Fruit fly (Drosophila melanogaster) whole organism, embryonic: ENCODE measurements around the gene CG14135.

Experiments used
- C15 ChIP-seq: fragments of 200-800 bp; sonication (Bioruptor generic); IDR thresholded peaks from 3 replicates; pipeline ENCODE4 v1.3.6; 2022; ENCODE audit warnings: missing biosample characterization, missing genetic modification characterization
- CG1603 ChIP-seq: fragments of 200-800 bp; sonication (Bioruptor generic); optimal IDR thresholded peaks from 2 replicates; lab custom pipeline; 2019; ENCODE audit warnings: missing biosample characterization, mild to moderate bottlenecking, missing genetic modification characterization, moderate library complexity
- CG32532 ChIP-seq: fragments of 200-800 bp; sonication (Bioruptor generic); IDR thresholded peaks from 2 replicates; pipeline ENCODE4 v1.3.6; 2022; ENCODE audit warnings: missing biosample characterization, missing genetic modification characterization
- CG4424 ChIP-seq: fragments of 200-800 bp; sonication (Bioruptor generic); optimal IDR thresholded peaks from 3 replicates; lab custom pipeline; 2016; ENCODE audit warnings: missing biosample characterization, missing genetic modification characterization
- Dbx ChIP-seq: fragments of 200-800 bp; sonication (Bioruptor generic); IDR thresholded peaks from 3 replicates; pipeline ENCODE4 v1.3.6; 2022; ENCODE audit warnings: missing biosample characterization, missing genetic modification characterization
- gcm ChIP-seq: fragments of 200-800 bp; sonication (Bioruptor generic); optimal IDR thresholded peaks from 2 replicates; lab custom pipeline; 2019; ENCODE audit warnings: missing biosample characterization, mild to moderate bottlenecking, missing genetic modification characterization, moderate library complexity

DNA sequence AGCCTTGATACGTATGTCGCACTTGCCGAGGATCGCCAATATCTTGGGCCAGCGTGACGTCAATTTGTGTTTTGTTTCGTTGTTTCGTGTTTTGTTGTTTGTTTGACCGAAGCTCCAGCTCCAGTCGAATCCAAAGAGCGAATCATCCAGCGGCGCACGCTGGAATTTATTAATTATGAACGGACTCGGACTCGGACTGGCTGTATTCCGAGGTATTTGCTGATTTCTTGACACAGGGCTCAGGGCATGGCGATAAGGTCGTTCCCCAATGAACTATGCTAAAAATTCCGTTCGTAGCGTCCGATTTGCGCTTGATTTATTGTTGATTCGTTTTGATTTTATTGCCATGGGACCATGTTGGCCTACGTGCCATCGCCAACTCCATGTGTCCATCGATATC, 25.5 kb downstream of the CG14135 start:
- TF ChIP-seq C15 (GFP tag; lab: Robert Waterston, UW) (no peak), Dbx (no peak), gcm (GFP tag; lab: Kevin White, UChicago) (no peak), CG4424 (no peak), CG32532 (GFP tag; lab: Robert Waterston, UW) (no peak), CG1603 (tag; lab: Kevin White, UChicago) (no peak)
